Worm (Caenorhabditis elegans): Measurements from ENCODE around the gene bcs-1.

ce11 chrII:8590684-8591083, 19.8 kb downstream of the bcs-1 start, which contains the start of gene aptf-4:
- TF ChIP-seq W03F9.2 (tag; optimal IDR thresholded peaks at IDR 0.05): no peak
- no peak for TF ChIP-seq him-1 (tag; optimal IDR thresholded peaks at IDR 0.05)
- TF ChIP-seq dao-5 (tag; optimal IDR thresholded peaks at IDR 0.05): no peak
